Fruit fly (Drosophila melanogaster) whole organism, embryonic: Measurements from ENCODE around the gene CG3123.
A peak's percentile ranks its signal among the peaks of the same experiment; 100 is the strongest.

Experiments used
- BEAF-32 ChIP-seq: fragments of 200-800 bp; sonication (Bioruptor generic); optimal IDR thresholded peaks from 3 replicates; lab custom pipeline; 2017; ENCODE audit warnings: missing biosample characterization, missing genetic modification characterization, mild to moderate bottlenecking, moderate library complexity, missing genetic modification reagents
- BtbVII ChIP-seq: fragments of 200-800 bp; sonication (Bioruptor generic); optimal IDR thresholded peaks from 3 replicates; lab custom pipeline; 2017; ENCODE audit warnings: missing biosample characterization, mild to moderate bottlenecking, missing genetic modification characterization
- CG10267 ChIP-seq: fragments of 200-800 bp; sonication (Bioruptor generic); optimal IDR thresholded peaks from 2 replicates; lab custom pipeline; 2018; ENCODE audit warnings: missing biosample characterization, mild to moderate bottlenecking, missing genetic modification characterization, moderate library complexity
- CG12155 ChIP-seq: fragments of 200-800 bp; sonication (Bioruptor generic); optimal IDR thresholded peaks from 3 replicates; lab custom pipeline; 2016; ENCODE audit warnings: missing biosample characterization, missing genetic modification characterization
- CG13296 ChIP-seq: fragments of 200-800 bp; sonication (Bioruptor generic); optimal IDR thresholded peaks from 3 replicates; lab custom pipeline; 2018; ENCODE audit warnings: missing biosample characterization, mild to moderate bottlenecking, missing genetic modification characterization
- CG15514 ChIP-seq: fragments of 200-800 bp; sonication (Bioruptor generic); optimal IDR thresholded peaks from 3 replicates; lab custom pipeline; 2017; ENCODE audit warnings: missing biosample characterization, missing genetic modification characterization, mild to moderate bottlenecking, moderate library complexity, missing genetic modification reagents
- CG15696 ChIP-seq: fragments of 200-800 bp; sonication (Bioruptor generic); optimal IDR thresholded peaks from 2 replicates; lab custom pipeline; 2019; ENCODE audit warnings: missing biosample characterization, mild to moderate bottlenecking, missing genetic modification characterization, moderate library complexity
- CG17328 ChIP-seq: fragments of 200-800 bp; sonication (Bioruptor generic); IDR thresholded peaks from 2 replicates; pipeline ENCODE4 v1.3.6; 2022; ENCODE audit warnings: missing biosample characterization, missing genetic modification characterization
- CG17361 ChIP-seq: fragments of 200-800 bp; sonication (Bioruptor generic); IDR thresholded peaks from 3 replicates; pipeline ENCODE4 v1.3.6; 2022; ENCODE audit warnings: missing biosample characterization, missing genetic modification characterization
- CG17612 ChIP-seq: fragments of 200-800 bp; sonication (Bioruptor generic); IDR thresholded peaks from 2 replicates; pipeline ENCODE4 v1.3.6; 2022; ENCODE audit warnings: missing biosample characterization, missing genetic modification characterization
- CG2678 ChIP-seq: fragments of 200-800 bp; sonication (Bioruptor generic); optimal IDR thresholded peaks from 3 replicates; lab custom pipeline; 2019; ENCODE audit warnings: missing biosample characterization, mild to moderate bottlenecking, missing genetic modification characterization, moderate library complexity
- CG31224 ChIP-seq: fragments of 200-800 bp; sonication (Bioruptor generic); IDR thresholded peaks from 2 replicates; pipeline ENCODE4 v1.3.6; 2022; ENCODE audit warnings: missing biosample characterization, missing genetic modification characterization
- CG32532 ChIP-seq: fragments of 200-800 bp; sonication (Bioruptor generic); IDR thresholded peaks from 2 replicates; pipeline ENCODE4 v1.3.6; 2022; ENCODE audit warnings: missing biosample characterization, missing genetic modification characterization
- CG4360 ChIP-seq: fragments of 200-800 bp; sonication (Bioruptor generic); IDR thresholded peaks from 2 replicates; pipeline ENCODE4 v1.3.6; 2022; ENCODE audit warnings: missing biosample characterization, missing genetic modification characterization
- CG4424 ChIP-seq: fragments of 200-800 bp; sonication (Bioruptor generic); optimal IDR thresholded peaks from 3 replicates; lab custom pipeline; 2016; ENCODE audit warnings: missing biosample characterization, missing genetic modification characterization
- CG4707 ChIP-seq: fragments of 200-800 bp; sonication (Bioruptor generic); optimal IDR thresholded peaks from 2 replicates; lab custom pipeline; 2018; ENCODE audit warnings: missing biosample characterization, mild to moderate bottlenecking, missing genetic modification characterization, moderate library complexity
- CG4730 ChIP-seq: fragments of 200-800 bp; sonication (Bioruptor generic); IDR thresholded peaks from 2 replicates; pipeline ENCODE4 v1.3.6; 2022; ENCODE audit warnings: missing biosample characterization, missing genetic modification characterization
- CG7745 ChIP-seq: fragments of 200-800 bp; sonication (Bioruptor generic); optimal IDR thresholded peaks from 2 replicates; lab custom pipeline; 2018; ENCODE audit warnings: missing biosample characterization, mild to moderate bottlenecking, missing genetic modification characterization, moderate library complexity
- CG7786 ChIP-seq: fragments of 200-800 bp; sonication (Bioruptor generic); optimal IDR thresholded peaks from 2 replicates; lab custom pipeline; 2016; ENCODE audit warnings: missing biosample characterization, missing genetic modification characterization
- E2f2 ChIP-seq: fragments of 200-800 bp; sonication (Bioruptor generic); IDR thresholded peaks from 2 replicates; pipeline ENCODE4 v1.3.6; 2022; ENCODE audit warnings: missing biosample characterization, missing genetic modification characterization
- Ets65A ChIP-seq: fragments of 200-800 bp; sonication (Bioruptor generic); peaks from one replicate; lab custom pipeline; 2016; ENCODE audit warnings: missing biosample characterization, missing genetic modification characterization
- HLH54F ChIP-seq: fragments of 200-800 bp; sonication (Bioruptor generic); optimal IDR thresholded peaks from 3 replicates; lab custom pipeline; 2016; ENCODE audit warnings: missing biosample characterization, missing genetic modification characterization
- HLHmδ ChIP-seq: fragments of 200-800 bp; sonication (Bioruptor generic); optimal IDR thresholded peaks from 2 replicates; lab custom pipeline; 2018; ENCODE audit warnings: missing biosample characterization, mild to moderate bottlenecking, missing genetic modification characterization, moderate library complexity
- Hr3 ChIP-seq: fragments of 200-800 bp; sonication (Bioruptor generic); optimal IDR thresholded peaks from 3 replicates; lab custom pipeline; 2016; ENCODE audit warnings: missing biosample characterization, missing genetic modification characterization
- Myb ChIP-seq: fragments of 200-800 bp; sonication (Bioruptor generic); optimal IDR thresholded peaks from 2 replicates; lab custom pipeline; 2016; ENCODE audit warnings: missing biosample characterization, missing genetic modification characterization
- Six4 ChIP-seq: fragments of 200-800 bp; sonication (Bioruptor generic); optimal IDR thresholded peaks from 2 replicates; lab custom pipeline; 2016; ENCODE audit warnings: missing biosample characterization, missing genetic modification characterization
- Ssrp ChIP-seq: fragments of 200-800 bp; sonication (Bioruptor generic); optimal IDR thresholded peaks from 2 replicates; lab custom pipeline; 2018; ENCODE audit warnings: missing biosample characterization, mild to moderate bottlenecking, missing genetic modification characterization, moderate library complexity
- az2 ChIP-seq: fragments of 200-800 bp; sonication (Bioruptor generic); optimal IDR thresholded peaks from 3 replicates; lab custom pipeline; 2016; ENCODE audit warnings: missing biosample characterization, missing genetic modification characterization
- corto ChIP-seq: fragments of 200-800 bp; sonication (Bioruptor generic); optimal IDR thresholded peaks from 2 replicates; lab custom pipeline; 2016; ENCODE audit warnings: missing biosample characterization, mild to moderate bottlenecking, missing genetic modification characterization, moderate library complexity
- da ChIP-seq: fragments of 200-800 bp; sonication (Bioruptor generic); optimal IDR thresholded peaks from 2 replicates; lab custom pipeline; 2016; ENCODE audit warnings: missing biosample characterization, missing genetic modification characterization
- dimm ChIP-seq: fragments of 200-800 bp; sonication (Bioruptor generic); IDR thresholded peaks from 2 replicates; pipeline ENCODE4 v1.3.6; 2022; ENCODE audit warnings: missing biosample characterization, missing genetic modification characterization
- emc ChIP-seq: fragments of 200-800 bp; sonication (Bioruptor generic); optimal IDR thresholded peaks from 2 replicates; lab custom pipeline; 2016; ENCODE audit warnings: missing biosample characterization, missing genetic modification characterization
- eyg ChIP-seq: fragments of 200-800 bp; sonication (Bioruptor generic); optimal IDR thresholded peaks from 3 replicates; lab custom pipeline; 2016; ENCODE audit warnings: missing biosample characterization, missing genetic modification characterization
- fd64A ChIP-seq: fragments of 200-800 bp; sonication (Bioruptor generic); optimal IDR thresholded peaks from 3 replicates; lab custom pipeline; 2018; ENCODE audit warnings: missing biosample characterization, mild to moderate bottlenecking, missing genetic modification characterization
- gcm2 ChIP-seq: fragments of 200-800 bp; sonication (Bioruptor generic); optimal IDR thresholded peaks from 2 replicates; lab custom pipeline; 2016; ENCODE audit warnings: missing biosample characterization, missing genetic modification characterization
- gfzf ChIP-seq: fragments of 200-800 bp; sonication (Bioruptor generic); optimal IDR thresholded peaks from 2 replicates; lab custom pipeline; 2016; ENCODE audit warnings: missing biosample characterization, mild to moderate bottlenecking, missing genetic modification characterization, moderate library complexity
- grau ChIP-seq: fragments of 200-800 bp; optimal IDR thresholded peaks from 3 replicates; lab custom pipeline; 2019; ENCODE audit warnings: missing biosample characterization, mild to moderate bottlenecking, missing genetic modification characterization, moderate library complexity
- inv ChIP-seq: fragments of 200-800 bp; sonication (Bioruptor generic); IDR thresholded peaks from 2 replicates; pipeline ENCODE4 v1.3.6; 2022; ENCODE audit warnings: missing biosample characterization, missing genetic modification characterization; ENCODE audit not compliant: partially characterized antibody
- lab ChIP-seq: fragments of 200-800 bp; sonication (Bioruptor generic); optimal IDR thresholded peaks from 3 replicates; lab custom pipeline; 2017; ENCODE audit warnings: missing biosample characterization, missing genetic modification characterization, mild to moderate bottlenecking, moderate library complexity, missing genetic modification reagents
- nmo ChIP-seq: fragments of 200-800 bp; sonication (Bioruptor generic); optimal IDR thresholded peaks from 2 replicates; lab custom pipeline; 2018; ENCODE audit warnings: missing biosample characterization, mild to moderate bottlenecking, missing genetic modification characterization, moderate library complexity
- pan ChIP-seq, 4 experiments: fragments of >200 bp in 3 of 4; fragments of 200-800 bp in 1 of 4; sonication (Bioruptor generic) in 1 of 4; optimal IDR thresholded peaks in 3 of 4; IDR thresholded peaks in 1 of 4; 2 replicates each; pipeline versions ENCODE4 v1.3.6 to Lab custom; 2017 to 2022; ENCODE audit warnings: missing biosample characterization in 2 of 4, missing genetic modification characterization in 2 of 4, mixed read lengths in 1 of 4
- pnt ChIP-seq: fragments of 200-800 bp; sonication (Bioruptor generic); optimal IDR thresholded peaks from 3 replicates; lab custom pipeline; 2016; ENCODE audit warnings: missing biosample characterization, missing genetic modification characterization
- pros ChIP-seq: fragments of 200-800 bp; sonication (Bioruptor generic); optimal IDR thresholded peaks from 3 replicates; lab custom pipeline; 2019; ENCODE audit warnings: missing biosample characterization, mild to moderate bottlenecking, missing genetic modification characterization, moderate library complexity
- scrt ChIP-seq: fragments of 200-800 bp; sonication (Bioruptor generic); optimal IDR thresholded peaks from 2 replicates; lab custom pipeline; 2018; ENCODE audit warnings: missing biosample characterization, mild to moderate bottlenecking, missing genetic modification characterization, moderate library complexity
- shn ChIP-seq: fragments of 200-800 bp; sonication (Bioruptor generic); optimal IDR thresholded peaks from 3 replicates; lab custom pipeline; 2016; ENCODE audit warnings: missing biosample characterization, missing genetic modification characterization
- sima ChIP-seq: fragments of 200-800 bp; sonication (Bioruptor generic); optimal IDR thresholded peaks from 2 replicates; lab custom pipeline; 2016; ENCODE audit warnings: missing biosample characterization, missing genetic modification characterization
- slbo ChIP-seq: fragments of 200-800 bp; sonication (Bioruptor generic); IDR thresholded peaks from 2 replicates; pipeline ENCODE4 v1.3.6; 2022; ENCODE audit warnings: missing biosample characterization, missing genetic modification characterization
- tx ChIP-seq: fragments of 200-800 bp; sonication (Bioruptor generic); optimal IDR thresholded peaks from 2 replicates; lab custom pipeline; 2016; ENCODE audit warnings: missing biosample characterization, missing genetic modification characterization
- wor ChIP-seq: fragments of 200-800 bp; sonication (Bioruptor generic); IDR thresholded peaks from 2 replicates; pipeline ENCODE4 v1.3.6; 2022; ENCODE audit warnings: missing biosample characterization, missing genetic modification characterization
- yki ChIP-seq: fragments of >200 bp; optimal IDR thresholded peaks from 3 replicates; lab custom pipeline; 2018

CG3123 gene

DNA sequence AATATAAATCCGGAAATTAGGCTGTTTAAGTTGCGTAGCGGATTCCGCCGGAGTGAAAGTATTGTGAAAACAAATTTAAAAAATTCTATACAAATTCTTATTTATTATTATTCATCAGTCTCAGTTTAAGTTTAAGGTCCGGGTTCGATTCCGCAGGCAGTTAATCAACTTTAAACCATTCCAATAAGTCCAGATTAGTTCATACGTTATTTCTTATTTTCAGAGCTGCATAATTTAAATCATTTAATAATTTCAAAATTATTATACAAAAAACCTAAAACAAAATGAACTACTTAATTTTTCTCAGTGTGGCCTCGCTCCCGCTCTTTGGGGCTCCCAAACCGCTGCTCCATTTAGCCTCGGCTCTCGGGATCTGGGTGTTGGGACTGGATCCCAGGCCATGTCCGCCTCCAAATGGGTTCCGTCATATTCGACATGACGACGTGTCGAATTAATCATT, 5.1 kb upstream of the CG3123 start (continued):
- TF ChIP-seq scrt, result peak; percentile 78
- peak; percentile 47 for TF ChIP-seq CG15514 (GFP tag; lab: Kevin White, UChicago)
- peak; percentile 31 for TF ChIP-seq CG7786 (GFP tag; lab: Kevin White, UChicago)
- no peak; the same call in 1 of the 2 replicates for TF ChIP-seq slbo (GFP tag; lab: Robert Waterston, UW)
- TF ChIP-seq shn (GFP tag; lab: Kevin White, UChicago), result no peak
- peak; percentile 88 for TF ChIP-seq BtbVII (GFP tag; lab: Kevin White, UChicago)
- peak; percentile 65 for TF ChIP-seq CG32532 (GFP tag; lab: Robert Waterston, UW)
- peak; percentile 71 for TF ChIP-seq CG12155
- no peak for TF ChIP-seq gfzf
- TF ChIP-seq Myb, result peak; percentile 6
- peak; percentile 91 for TF ChIP-seq CG4424 (GFP tag; lab: Kevin White, UChicago)
- peak; percentile 98 for TF ChIP-seq CG17361 (GFP tag; lab: Robert Waterston, UW)
- TF ChIP-seq CG17612 (GFP tag; lab: Robert Waterston, UW), result peak; percentile 39; the same call in 1 of the 2 replicates
- TF ChIP-seq CG13296, result peak; percentile 88
- TF ChIP-seq wor (GFP tag; lab: Robert Waterston, UW), result peak; percentile 79
- peak; percentile 96 for TF ChIP-seq nmo (GFP tag; lab: Kevin White, UChicago)
- TF ChIP-seq CG4707 (GFP tag; lab: Kevin White, UChicago), result peak; percentile 57
- TF ChIP-seq dimm (GFP tag; lab: Robert Waterston, UW), result no peak
- TF ChIP-seq da, result no peak
- TF ChIP-seq CG2678 (tag; lab: Kevin White, UChicago), result peak; percentile 95
- peak; percentile 55 for TF ChIP-seq E2f2
- TF ChIP-seq Hr3, result peak; percentile 82
- no peak for TF ChIP-seq eyg (GFP tag; lab: Kevin White, UChicago)
- TF ChIP-seq CG31224 (GFP tag; lab: Robert Waterston, UW), result peak; percentile 61
- peak; percentile 92 for TF ChIP-seq Ssrp (tag; lab: Kevin White, UChicago)
- peak; percentile 91 for TF ChIP-seq grau
- peak; percentile 36 for TF ChIP-seq pnt (GFP tag; lab: Kevin White, UChicago)
- peak; percentile 6 for TF ChIP-seq pros (GFP tag; lab: Kevin White, UChicago)
- peak; percentile 17 for TF ChIP-seq tx
- no peak for TF ChIP-seq BEAF-32 (GFP tag; lab: Kevin White, UChicago)
- peak; percentile 86 for TF ChIP-seq Six4 (GFP tag; lab: Kevin White, UChicago)
- TF ChIP-seq inv (GFP tag; lab: Robert Waterston, UW), result no peak
- peak; percentile 86 for TF ChIP-seq lab (GFP tag; lab: Kevin White, UChicago)
- TF ChIP-seq sima (GFP tag; lab: Kevin White, UChicago), result no peak
- peak; percentile 86 for TF ChIP-seq CG15696 (tag; lab: Kevin White, UChicago)
- peak; percentile 72 for TF ChIP-seq gcm2 (GFP tag; lab: Kevin White, UChicago)
- no peak for TF ChIP-seq emc (GFP tag; lab: Kevin White, UChicago)
- no peak for TF ChIP-seq CG7745 (tag; lab: Kevin White, UChicago)
- TF ChIP-seq az2 (GFP tag; lab: Kevin White, UChicago), result peak; percentile 89
- no peak; the same call in none of the 2 replicates for TF ChIP-seq CG17328 (GFP tag; lab: Robert Waterston, UW)
- TF ChIP-seq fd64A, result peak; percentile 46
- no peak for TF ChIP-seq pan (optimal IDR thresholded peaks at IDR 0.05; lab: Kevin White, UChicago)
- peak in 1 of 2 experiments; percentile 62 for TF ChIP-seq pan (GFP tag; optimal IDR thresholded peaks at IDR 0.05 in 1 of 2, IDR thresholded peaks at IDR 0.05 in 1 of 2)
- TF ChIP-seq corto, result peak; percentile 68
- TF ChIP-seq CG4360 (GFP tag; lab: Robert Waterston, UW), result no peak
- no peak for TF ChIP-seq HLHmδ (GFP tag; lab: Kevin White, UChicago)
- peak; percentile 50 for TF ChIP-seq HLH54F (GFP tag; lab: Kevin White, UChicago)
- no peak for TF ChIP-seq yki
- peak; percentile 76 for TF ChIP-seq Ets65A (GFP tag; lab: Kevin White, UChicago)
- peak; percentile 88 for TF ChIP-seq CG10267
- TF ChIP-seq CG4730 (GFP tag; lab: Robert Waterston, UW), result peak; percentile 57; the same call in 1 of the 2 replicates
